Worm (Caenorhabditis elegans) whole organism, L4 larva: Measurements from ENCODE around the gene nhr-104.

Source experiments
- ZK337.2 ChIP-seq: fragments of 200-800 bp; sonication (Bioruptor generic); IDR thresholded peaks from 2 replicates; pipeline ENCODE4 v1.3.6; 2022; ENCODE audit warnings: missing genetic modification reagents, missing genetic modification characterization, missing compliant biosample characterization
- hif-1 ChIP-seq, 2 experiments: sonication (generic microtip); optimal IDR thresholded peaks; 2 replicates each; lab custom pipeline; 2016 to 2017; ENCODE audit warnings: missing compliant biosample characterization in 2 of 2, missing genetic modification characterization in 2 of 2, missing genetic modification reagents in 2 of 2, missing genotype in 2 of 2, mild to moderate bottlenecking in 1 of 2
- jun-1 ChIP-seq: fragments of 150-350 bp; optimal IDR thresholded peaks from 2 replicates; lab custom pipeline; 2014; ENCODE audit warnings: missing biosample characterization, missing genetic modification reagents, missing genetic modification characterization

DNA sequence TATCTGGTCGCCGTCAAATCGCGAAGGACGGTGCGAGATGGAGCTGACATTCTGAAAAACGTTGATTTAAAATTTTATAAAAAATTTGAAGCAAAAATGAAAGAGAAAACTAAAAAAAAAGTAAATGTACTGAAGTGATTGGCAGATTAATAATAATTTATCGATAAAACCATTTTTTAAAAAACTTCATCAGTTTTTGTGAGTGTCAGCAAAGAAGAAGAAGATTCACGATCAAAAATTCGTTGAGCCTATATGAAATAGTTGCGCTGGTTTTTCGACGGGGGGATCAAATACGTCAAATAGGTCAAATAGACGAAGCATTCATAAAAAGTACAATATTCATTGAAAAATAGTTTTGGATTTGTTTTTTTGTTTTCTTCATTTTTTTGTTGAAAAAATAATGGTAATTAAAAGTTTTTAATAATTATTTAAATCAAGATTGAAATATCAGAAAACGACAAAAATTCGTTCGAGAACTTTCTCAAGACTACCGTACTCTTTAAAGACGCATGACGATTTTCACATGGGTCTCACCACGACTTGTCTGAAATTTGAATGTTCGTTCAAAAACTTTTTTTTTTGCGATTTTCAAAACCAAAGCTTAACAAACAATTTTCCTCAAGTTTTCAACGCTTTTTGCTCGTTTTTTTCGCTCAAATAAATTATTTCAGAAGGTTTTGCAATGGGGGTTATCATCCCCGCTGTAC, 28.0 kb downstream of the nhr-104 start, which contains the start of the genes memi-1 and cyp-31A3:
- TF ChIP-seq hif-1 (tag; optimal IDR thresholded peaks at IDR 0.05; lab: Kevin White, UChicago) (no peak), ZK337.2 (GFP tag; lab: Robert Waterston, UW) (no peak), jun-1 (tag; lab: Kevin White, UChicago) (no peak)
